Fruit fly (Drosophila melanogaster) whole organism, embryonic: Measurements from ENCODE around the gene PlexA.

Experiments
- ATbp ChIP-seq: fragments of 200-800 bp; sonication (Bioruptor generic); optimal IDR thresholded peaks from 2 replicates; lab custom pipeline; 2017; ENCODE audit warnings: missing biosample characterization, mild to moderate bottlenecking, missing genetic modification characterization, missing genetic modification reagents
- Atf6 ChIP-seq: fragments of 200-800 bp; sonication (Bioruptor generic); IDR thresholded peaks from 2 replicates; pipeline ENCODE4 v1.3.6; 2022; ENCODE audit warnings: missing biosample characterization, missing genetic modification characterization
- CG1024 ChIP-seq: fragments of 200-800 bp; sonication (Bioruptor generic); IDR thresholded peaks from 2 replicates; pipeline ENCODE4 v1.3.6; 2022; ENCODE audit warnings: missing biosample characterization, missing genetic modification characterization
- CG10462 ChIP-seq: fragments of 200-800 bp; sonication (Bioruptor generic); optimal IDR thresholded peaks from 2 replicates; lab custom pipeline; 2016; ENCODE audit warnings: missing biosample characterization, missing genetic modification characterization
- CG11247 ChIP-seq: fragments of 200-800 bp; sonication (Bioruptor generic); IDR thresholded peaks from 2 replicates; pipeline ENCODE4 v1.3.6; 2022; ENCODE audit warnings: missing biosample characterization, missing genetic modification characterization
- CG12155 ChIP-seq: fragments of 200-800 bp; sonication (Bioruptor generic); optimal IDR thresholded peaks from 3 replicates; lab custom pipeline; 2016; ENCODE audit warnings: missing biosample characterization, missing genetic modification characterization
- CG12942 ChIP-seq: fragments of 200-800 bp; sonication (Bioruptor generic); optimal IDR thresholded peaks from 3 replicates; lab custom pipeline; 2016; ENCODE audit warnings: missing biosample characterization, missing genetic modification characterization
- CG14050 ChIP-seq: fragments of 200-800 bp; sonication (Bioruptor generic); IDR thresholded peaks from 3 replicates; pipeline ENCODE4 v1.3.6; 2022; ENCODE audit warnings: missing biosample characterization, missing genetic modification characterization
- CG15011 ChIP-seq: fragments of 200-800 bp; sonication (Bioruptor generic); optimal IDR thresholded peaks from 3 replicates; lab custom pipeline; 2018; ENCODE audit warnings: missing biosample characterization, mild to moderate bottlenecking, missing genetic modification characterization
- CG15696 ChIP-seq: fragments of 200-800 bp; sonication (Bioruptor generic); optimal IDR thresholded peaks from 2 replicates; lab custom pipeline; 2019; ENCODE audit warnings: missing biosample characterization, mild to moderate bottlenecking, missing genetic modification characterization, moderate library complexity
- CG30431 ChIP-seq: fragments of 200-800 bp; sonication (Bioruptor generic); optimal IDR thresholded peaks from 2 replicates; lab custom pipeline; 2017; ENCODE audit warnings: missing biosample characterization, missing genetic modification characterization
- CG32532 ChIP-seq: fragments of 200-800 bp; sonication (Bioruptor generic); IDR thresholded peaks from 2 replicates; pipeline ENCODE4 v1.3.6; 2022; ENCODE audit warnings: missing biosample characterization, missing genetic modification characterization
- CG33557 ChIP-seq: fragments of 200-800 bp; sonication (Bioruptor generic); optimal IDR thresholded peaks from 2 replicates; lab custom pipeline; 2019; ENCODE audit warnings: missing biosample characterization, mild to moderate bottlenecking, missing genetic modification characterization, moderate library complexity
- CG34376 ChIP-seq: fragments of 200-800 bp; sonication (Bioruptor generic); optimal IDR thresholded peaks from 2 replicates; lab custom pipeline; 2018; ENCODE audit warnings: missing biosample characterization, mild to moderate bottlenecking, missing genetic modification characterization
- CG34422 ChIP-seq: fragments of 200-800 bp; sonication (Bioruptor generic); IDR thresholded peaks from 3 replicates; pipeline ENCODE4 v1.3.6; 2022; ENCODE audit warnings: missing biosample characterization, missing genetic modification characterization
- CG4360 ChIP-seq: fragments of 200-800 bp; sonication (Bioruptor generic); IDR thresholded peaks from 2 replicates; pipeline ENCODE4 v1.3.6; 2022; ENCODE audit warnings: missing biosample characterization, missing genetic modification characterization
- CG4404 ChIP-seq: fragments of 200-800 bp; sonication (Bioruptor generic); IDR thresholded peaks from 2 replicates; pipeline ENCODE4 v1.3.6; 2022; ENCODE audit warnings: missing biosample characterization, missing genetic modification characterization
- CG4617 ChIP-seq: fragments of 200-800 bp; sonication (Bioruptor generic); optimal IDR thresholded peaks from 3 replicates; lab custom pipeline; 2016; ENCODE audit warnings: missing biosample characterization, missing genetic modification characterization, borderline replicate concordance
- CG4854 ChIP-seq: fragments of 200-800 bp; sonication (Bioruptor generic); optimal IDR thresholded peaks from 2 replicates; lab custom pipeline; 2016; ENCODE audit warnings: missing biosample characterization, missing genetic modification characterization, inconsistent platforms
- CG6765 ChIP-seq: fragments of 200-800 bp; sonication (Bioruptor generic); optimal IDR thresholded peaks from 3 replicates; lab custom pipeline; 2017; ENCODE audit warnings: missing biosample characterization, mild to moderate bottlenecking, missing genetic modification characterization
- CG8290 ChIP-seq, 3 experiments: fragments of 200-800 bp; sonication (Bioruptor generic); optimal IDR thresholded peaks; 2 replicates each; lab custom pipeline; 2016 to 2019; ENCODE audit warnings: missing biosample characterization in 3 of 3, missing genetic modification characterization in 3 of 3, mild to moderate bottlenecking in 2 of 3, moderate library complexity in 1 of 3
- CG9817 ChIP-seq: fragments of 200-800 bp; sonication (Bioruptor generic); optimal IDR thresholded peaks from 2 replicates; lab custom pipeline; 2018; ENCODE audit warnings: missing biosample characterization, mild to moderate bottlenecking, missing genetic modification characterization, moderate library complexity
- D ChIP-seq, 2 experiments: fragments of 200-800 bp in 1 of 2; fragments of >200 bp in 1 of 2; sonication (Bioruptor generic) in 1 of 2; optimal IDR thresholded peaks; 2 replicates in 1 of 2; 3 replicates in 1 of 2; lab custom pipeline; 2017; ENCODE audit warnings: mild to moderate bottlenecking in 1 of 2, missing biosample characterization in 1 of 2, missing genetic modification characterization in 1 of 2, missing genetic modification reagents in 1 of 2
- E2f1 ChIP-seq: fragments of 200-800 bp; sonication (Bioruptor generic); IDR thresholded peaks from 2 replicates; pipeline ENCODE4 v1.3.6; 2022; ENCODE audit warnings: missing biosample characterization, missing genetic modification characterization
- Eip74EF ChIP-seq, 2 experiments: fragments of 200-800 bp in 1 of 2; fragments of >200 bp in 1 of 2; sonication (Bioruptor generic) in 1 of 2; optimal IDR thresholded peaks; 2 replicates each; lab custom pipeline; 2017 to 2019; ENCODE audit warnings: missing biosample characterization in 2 of 2, missing genetic modification characterization in 2 of 2, mild to moderate bottlenecking in 1 of 2, moderate library complexity in 1 of 2
- Lim3 ChIP-seq: fragments of 200-800 bp; sonication (Bioruptor generic); IDR thresholded peaks from 2 replicates; pipeline ENCODE4 v1.3.6; 2022; ENCODE audit warnings: missing biosample characterization, missing genetic modification characterization
- Myb ChIP-seq: fragments of 200-800 bp; sonication (Bioruptor generic); optimal IDR thresholded peaks from 2 replicates; lab custom pipeline; 2016; ENCODE audit warnings: missing biosample characterization, missing genetic modification characterization
- NC2β ChIP-seq: fragments of 200-800 bp; sonication (Bioruptor generic); optimal IDR thresholded peaks from 2 replicates; lab custom pipeline; 2016; ENCODE audit warnings: missing biosample characterization, missing genetic modification characterization
- Pdp1 ChIP-seq, 2 experiments: fragments of 200-800 bp; sonication (Bioruptor generic); optimal IDR thresholded peaks; 3 replicates each; lab custom pipeline; 2016; ENCODE audit warnings: missing biosample characterization in 2 of 2, missing genetic modification characterization in 2 of 2, mild to moderate bottlenecking in 1 of 2, moderate library complexity in 1 of 2
- Ptx1 ChIP-seq: fragments of 200-800 bp; sonication (Bioruptor generic); IDR thresholded peaks from 2 replicates; pipeline ENCODE4 v1.3.6; 2022; ENCODE audit warnings: missing biosample characterization, missing genetic modification characterization
- Six4 ChIP-seq: fragments of 200-800 bp; sonication (Bioruptor generic); optimal IDR thresholded peaks from 2 replicates; lab custom pipeline; 2016; ENCODE audit warnings: missing biosample characterization, missing genetic modification characterization
- Sox102F ChIP-seq: fragments of 200-800 bp; sonication (Bioruptor generic); optimal IDR thresholded peaks from 2 replicates; lab custom pipeline; 2018; ENCODE audit warnings: missing biosample characterization, mild to moderate bottlenecking, missing genetic modification characterization, moderate library complexity
- Usf ChIP-seq: fragments of 200-800 bp; sonication (Bioruptor generic); optimal IDR thresholded peaks from 2 replicates; lab custom pipeline; 2017; ENCODE audit warnings: missing genotype, missing biosample characterization, missing genetic modification characterization
- cwo ChIP-seq: fragments of 200-800 bp; sonication (Bioruptor generic); optimal IDR thresholded peaks from 3 replicates; lab custom pipeline; 2017; ENCODE audit warnings: missing biosample characterization, missing genetic modification characterization, mild to moderate bottlenecking, moderate library complexity, missing genetic modification reagents
- dati ChIP-seq: fragments of 200-800 bp; sonication (Bioruptor generic); IDR thresholded peaks from 2 replicates; pipeline ENCODE4 v1.3.6; 2022; ENCODE audit warnings: missing biosample characterization, missing genetic modification characterization
- grau ChIP-seq: fragments of 200-800 bp; optimal IDR thresholded peaks from 3 replicates; lab custom pipeline; 2019; ENCODE audit warnings: missing biosample characterization, mild to moderate bottlenecking, missing genetic modification characterization, moderate library complexity
- grn ChIP-seq: fragments of 200-800 bp; sonication (Bioruptor generic); optimal IDR thresholded peaks from 3 replicates; lab custom pipeline; 2017; ENCODE audit warnings: missing biosample characterization, missing genetic modification characterization
- gsb ChIP-seq: fragments of 200-800 bp; sonication (Bioruptor generic); IDR thresholded peaks from 2 replicates; pipeline ENCODE4 v1.3.6; 2022; ENCODE audit warnings: missing biosample characterization, missing genetic modification characterization
- gsb-n ChIP-seq: fragments of 200-800 bp; sonication (Bioruptor generic); optimal IDR thresholded peaks from 3 replicates; lab custom pipeline; 2018; ENCODE audit warnings: missing biosample characterization, mild to moderate bottlenecking, missing genetic modification characterization
- sima ChIP-seq: fragments of 200-800 bp; sonication (Bioruptor generic); optimal IDR thresholded peaks from 2 replicates; lab custom pipeline; 2016; ENCODE audit warnings: missing biosample characterization, missing genetic modification characterization
- sqz ChIP-seq: fragments of 200-800 bp; sonication (Bioruptor generic); optimal IDR thresholded peaks from 3 replicates; lab custom pipeline; 2018; ENCODE audit warnings: missing biosample characterization, mild to moderate bottlenecking, missing genetic modification characterization
- tap ChIP-seq: fragments of 200-800 bp; optimal IDR thresholded peaks from 3 replicates; lab custom pipeline; 2019; ENCODE audit warnings: missing biosample characterization, mild to moderate bottlenecking, missing genetic modification characterization, moderate library complexity
- twi ChIP-seq: fragments of 200-800 bp; optimal IDR thresholded peaks from 2 replicates; lab custom pipeline; 2019; ENCODE audit warnings: missing biosample characterization, mild to moderate bottlenecking, missing genetic modification characterization, moderate library complexity
- wdn ChIP-seq: fragments of 200-800 bp; sonication (Bioruptor generic); IDR thresholded peaks from 2 replicates; pipeline ENCODE4 v1.3.6; 2022; ENCODE audit warnings: missing biosample characterization, missing genetic modification characterization
- wek ChIP-seq: fragments of 200-800 bp; sonication (Bioruptor generic); optimal IDR thresholded peaks from 3 replicates; lab custom pipeline; 2018; ENCODE audit warnings: missing biosample characterization, mild to moderate bottlenecking, missing genetic modification characterization, moderate library complexity
- zen ChIP-seq: fragments of 200-800 bp; sonication (Bioruptor generic); optimal IDR thresholded peaks from 3 replicates; lab custom pipeline; 2018; ENCODE audit warnings: missing biosample characterization, mild to moderate bottlenecking, missing genetic modification characterization, moderate library complexity
- zen2 ChIP-seq: fragments of 200-800 bp; sonication (Bioruptor generic); IDR thresholded peaks from 3 replicates; pipeline ENCODE4 v1.3.6; 2022; ENCODE audit warnings: missing biosample characterization, missing genetic modification characterization; ENCODE audit not compliant: partially characterized antibody
- zfh1 ChIP-seq: fragments of 200-800 bp; sonication (Bioruptor generic); IDR thresholded peaks from 3 replicates; pipeline ENCODE4 v1.3.6; 2022; ENCODE audit warnings: missing biosample characterization, missing genetic modification characterization

PlexA gene

DNA sequence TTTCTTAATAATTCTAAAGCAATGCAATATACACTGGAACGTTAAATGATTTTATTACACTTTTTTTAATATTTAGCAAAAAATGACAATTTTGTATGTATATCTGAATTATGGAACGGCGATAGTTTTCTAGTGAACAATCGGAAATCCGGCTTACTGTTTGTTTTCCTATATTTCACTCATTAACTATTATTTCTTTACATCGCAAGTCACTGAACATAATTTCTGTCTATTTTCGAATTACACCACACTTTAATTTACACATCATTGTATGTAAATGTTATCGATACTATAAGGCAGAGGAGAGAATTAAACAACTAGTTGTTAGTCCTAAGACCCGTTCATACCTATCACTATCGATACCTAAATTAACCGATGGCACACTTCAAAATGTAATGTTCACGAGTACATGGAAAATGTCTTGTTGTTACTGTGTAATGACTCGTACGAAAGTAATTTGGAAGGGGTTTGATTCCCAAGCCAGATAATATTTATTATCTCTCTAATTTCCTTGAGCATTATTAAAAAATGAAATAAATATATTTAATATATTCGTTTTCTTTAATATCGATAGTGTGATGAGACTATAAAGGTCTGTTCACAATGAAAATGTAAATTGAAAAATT lies at the start of gene PlexA (continued):
- peak; percentile 91 for TF ChIP-seq CG12942 (GFP tag; lab: Kevin White, UChicago)
- TF ChIP-seq CG33557 (GFP tag; lab: Kevin White, UChicago), result peak; percentile 68
- peak; percentile 73 for TF ChIP-seq Six4 (GFP tag; lab: Kevin White, UChicago)
- no peak for TF ChIP-seq sqz (GFP tag; lab: Kevin White, UChicago)
- peak; percentile 20 for TF ChIP-seq Myb
- TF ChIP-seq Pdp1 (GFP tag; optimal IDR thresholded peaks at IDR 0.05; lab: Kevin White, UChicago), result peak; percentile 58 to 67
- peak; percentile 89 for TF ChIP-seq grau (tag; lab: Kevin White, UChicago)
- TF ChIP-seq dati (GFP tag; lab: Robert Waterston, UW), result no peak; the same call in 1 of the 2 replicates
- TF ChIP-seq E2f1 (GFP tag; lab: Robert Waterston, UW), result peak; percentile 94
- TF ChIP-seq zen (tag; lab: Kevin White, UChicago), result peak; percentile 91
- TF ChIP-seq zen2 (GFP tag; lab: Robert Waterston, UW), result no peak
- TF ChIP-seq CG34422 (GFP tag; lab: Robert Waterston, UW), result peak; percentile 97
- peak; percentile 69 for TF ChIP-seq CG4360 (GFP tag; lab: Robert Waterston, UW)
- TF ChIP-seq CG15011 (GFP tag; lab: Kevin White, UChicago), result peak; percentile 59
- TF ChIP-seq CG14050 (GFP tag; lab: Robert Waterston, UW), result peak; percentile 88
- peak; percentile 91 for TF ChIP-seq Sox102F (GFP tag; lab: Kevin White, UChicago)
- TF ChIP-seq CG4617 (GFP tag; lab: Kevin White, UChicago), result peak; percentile 78
- TF ChIP-seq cwo (GFP tag; lab: Kevin White, UChicago), result peak; percentile 35
- peak; percentile 96 for TF ChIP-seq CG9817 (tag; lab: Kevin White, UChicago)
- peak; percentile 97 for TF ChIP-seq CG32532
- TF ChIP-seq CG1024, result peak; percentile 98
- TF ChIP-seq ATbp (GFP tag; lab: Kevin White, UChicago), result peak; percentile 71
- peak; percentile 43 for TF ChIP-seq wek (GFP tag; lab: Kevin White, UChicago)
- no peak for TF ChIP-seq sima (GFP tag; lab: Kevin White, UChicago)
- TF ChIP-seq CG4854 (GFP tag; lab: Kevin White, UChicago), result peak; percentile 37
- no peak; the same call in 1 of the 2 replicates for TF ChIP-seq Lim3
- TF ChIP-seq CG34376 (GFP tag; lab: Kevin White, UChicago), result no peak
- TF ChIP-seq gsb-n (tag; lab: Kevin White, UChicago), result peak; percentile 81
- TF ChIP-seq CG10462 (GFP tag; lab: Kevin White, UChicago), result peak; percentile 62
- TF ChIP-seq D (optimal IDR thresholded peaks at IDR 0.05; lab: Kevin White, UChicago), result no peak
- TF ChIP-seq D (GFP tag; optimal IDR thresholded peaks at IDR 0.05; lab: Kevin White, UChicago), result peak; percentile 65
- no peak for TF ChIP-seq grn (GFP tag; lab: Kevin White, UChicago)
- peak; percentile 92 for TF ChIP-seq CG30431 (GFP tag; lab: Kevin White, UChicago)
- TF ChIP-seq zfh1 (GFP tag; lab: Robert Waterston, UW), result peak; percentile 94
- TF ChIP-seq Usf (GFP tag; lab: Kevin White, UChicago), result peak; percentile 92
- TF ChIP-seq wdn (GFP tag; lab: Robert Waterston, UW), result peak; percentile 91
- peak; percentile 82 for TF ChIP-seq CG12155
- peak; percentile 4 for TF ChIP-seq CG6765
- peak; percentile 86 for TF ChIP-seq CG15696 (tag; lab: Kevin White, UChicago)
- no peak; the same call in 1 of the 2 replicates for TF ChIP-seq CG4404 (GFP tag; lab: Robert Waterston, UW)
- peak; percentile 80; the same call in 1 of the 2 replicates for TF ChIP-seq gsb (GFP tag; lab: Robert Waterston, UW)
- peak; percentile 87 for TF ChIP-seq CG8290 (GFP tag; optimal IDR thresholded peaks at IDR 0.05; lab: Kevin White, UChicago)
- peak; percentile 22 to 83 for TF ChIP-seq CG8290 (tag; optimal IDR thresholded peaks at IDR 0.05; lab: Kevin White, UChicago)
- TF ChIP-seq Eip74EF (GFP tag; optimal IDR thresholded peaks at IDR 0.05; lab: Kevin White, UChicago), result peak in 1 of 2 experiments; percentile 50
- TF ChIP-seq tap (tag; lab: Kevin White, UChicago), result peak; percentile 59
- peak; percentile 43 for TF ChIP-seq NC2β
- TF ChIP-seq Atf6 (GFP tag; lab: Robert Waterston, UW), result peak; percentile 82
- peak; percentile 97 for TF ChIP-seq Ptx1 (GFP tag; lab: Robert Waterston, UW)
- peak; percentile 95 for TF ChIP-seq CG11247 (GFP tag; lab: Robert Waterston, UW)
- peak; percentile 85 for TF ChIP-seq twi
